Fruit fly (Drosophila melanogaster): ENCODE results near the gene dimm.

dm6 chr2L:21367296-21367695 lies 35.7 kb downstream of the dimm start:
- TF ChIP-seq CG34406 (GFP tag; optimal IDR thresholded peaks at IDR 0.05) (no peak), Ets96B (tag; optimal IDR thresholded peaks at IDR 0.05) (no peak), CG6854 (GFP tag; optimal IDR thresholded peaks at IDR 0.05) (no peak), lz (GFP tag; optimal IDR thresholded peaks at IDR 0.05) (no peak), CG10631 (GFP tag; optimal IDR thresholded peaks at IDR 0.05) (no peak), CG6808 (GFP tag; optimal IDR thresholded peaks at IDR 0.05) (no peak), Lpt (GFP tag; optimal IDR thresholded peaks at IDR 0.05) (no peak), CG11902 (GFP tag; optimal IDR thresholded peaks at IDR 0.05) (no peak), cyc (GFP tag; optimal IDR thresholded peaks at IDR 0.05) (no peak), fd85E (GFP tag; optimal IDR thresholded peaks at IDR 0.05) (no peak), CG3032 (tag; optimal IDR thresholded peaks at IDR 0.05) (no peak), Gug (GFP tag; IDR thresholded peaks at IDR 0.05) (no peak), CG11294 (GFP tag; IDR thresholded peaks at IDR 0.05) (no peak), achi (GFP tag; optimal IDR thresholded peaks at IDR 0.05) (no peak)

Measured in whole organism, prepupa.